Fruit fly (Drosophila melanogaster): ENCODE data around the gene Glyp.

The Glyp gene

dm6 chr2L:2168184-2168893, 37.7 kb downstream of the Glyp start (continued):
- TF ChIP-seq Sox15 (GFP tag; optimal IDR thresholded peaks at IDR 0.05) (no peak), Gug (GFP tag; IDR thresholded peaks at IDR 0.05) (peak; percentile 79), CG1621 (tag; optimal IDR thresholded peaks at IDR 0.05) (peak; percentile 53), CG11902 (GFP tag; optimal IDR thresholded peaks at IDR 0.05) (no peak), CG8119 (GFP tag; IDR thresholded peaks at IDR 0.05) (peak; percentile 47; the same call in 2 of the 3 replicates), achi (GFP tag; optimal IDR thresholded peaks at IDR 0.05) (peak; percentile 70), dac (GFP tag; optimal IDR thresholded peaks at IDR 0.05) (no peak), Eip93F (GFP tag; optimal IDR thresholded peaks at IDR 0.05) (no peak), CG6808 (GFP tag; optimal IDR thresholded peaks at IDR 0.05) (peak; percentile 48), dsx (GFP tag; optimal IDR thresholded peaks at IDR 0.05; ENCODE audit: poor library complexity, severe bottlenecking) (peak; percentile 43), CG6276 (GFP tag; optimal IDR thresholded peaks at IDR 0.05) (peak; percentile 83), CG10669 (GFP tag; optimal IDR thresholded peaks at IDR 0.05) (peak; percentile 64), CG6163 (GFP tag; IDR thresholded peaks at IDR 0.05) (peak; percentile 90), lz (GFP tag; optimal IDR thresholded peaks at IDR 0.05) (peak; percentile 4), CG3032 (tag; optimal IDR thresholded peaks at IDR 0.05) (peak; percentile 66), vri (GFP tag; optimal IDR thresholded peaks at IDR 0.05) (peak; percentile 69), Eip78C (GFP tag) (peak; percentile 83), Hr4 (GFP tag; optimal IDR thresholded peaks at IDR 0.05) (peak; percentile 63), CG8319 (GFP tag; optimal IDR thresholded peaks at IDR 0.05) (peak; percentile 0), CG11294 (GFP tag; IDR thresholded peaks at IDR 0.05) (peak; percentile 70), Met (GFP tag; optimal IDR thresholded peaks at IDR 0.05) (no peak), pdm3 (GFP tag; optimal IDR thresholded peaks at IDR 0.05) (peak; percentile 39), CG7368 (GFP tag; optimal IDR thresholded peaks at IDR 0.05) (peak; percentile 49), CG6854 (GFP tag; optimal IDR thresholded peaks at IDR 0.05) (no peak), Ets96B (tag; optimal IDR thresholded peaks at IDR 0.05) (peak; percentile 75), CG10631 (GFP tag; optimal IDR thresholded peaks at IDR 0.05) (peak; percentile 80)

- TF ChIP-seq ss (GFP tag; optimal IDR thresholded peaks at IDR 0.05) (peak in 1 of 2 experiments; percentile 32), fd59A (GFP tag; optimal IDR thresholded peaks at IDR 0.05) (no peak), CG6163 (GFP tag; IDR thresholded peaks at IDR 0.05) (0 out of 3 replicates have a peak, but pooled peaks have one; percentile 5), fkh (GFP tag; optimal IDR thresholded peaks at IDR 0.05) (no peak), Lpt (GFP tag; optimal IDR thresholded peaks at IDR 0.05) (peak; percentile 4), dsx (GFP tag; optimal IDR thresholded peaks at IDR 0.05; ENCODE audit: poor library complexity, severe bottlenecking) (no peak), Hr38 (GFP tag; optimal IDR thresholded peaks at IDR 0.05) (no peak), CG7368 (GFP tag; optimal IDR thresholded peaks at IDR 0.05) (no peak), pdm3 (GFP tag; optimal IDR thresholded peaks at IDR 0.05) (no peak), Eip78C (GFP tag) (peak; percentile 29), svp (GFP tag) (peak; percentile 43)
These were observed 38.4 kb downstream of the Glyp start for dm6 chr2L:2168894-2169456.

- TF ChIP-seq CG6854 (GFP tag; optimal IDR thresholded peaks at IDR 0.05): peak; percentile 26
- no peak for TF ChIP-seq spab (GFP tag; optimal IDR thresholded peaks at IDR 0.05)
- TF ChIP-seq CG4318 (GFP tag; optimal IDR thresholded peaks at IDR 0.05): no peak
- no peak for TF ChIP-seq Hr39 (GFP tag; optimal IDR thresholded peaks at IDR 0.05)
- TF ChIP-seq topi (GFP tag; optimal IDR thresholded peaks at IDR 0.05): no peak
- TF ChIP-seq Eip78C (GFP tag): peak; percentile 28
- TF ChIP-seq CG6792 (GFP tag; optimal IDR thresholded peaks at IDR 0.05): no peak
- peak; percentile 58 for TF ChIP-seq vri (GFP tag; optimal IDR thresholded peaks at IDR 0.05)
- TF ChIP-seq fkh (GFP tag; optimal IDR thresholded peaks at IDR 0.05): peak; percentile 68
These were observed 40.9 kb downstream of the Glyp start for dm6 chr2L:2171366-2172078.
